Fruit fly (Drosophila melanogaster): ENCODE measurements around the gene Sf3b6.

Sf3b6 gene

dm6 chr3L:6144769-6145220 lies 48.2 kb downstream of the Sf3b6 start, which contains the start of gene Lcp65Ac:
TSS of gene Lcp65Ac (plus strand) at chr3L:6144819.
- no peak for TF ChIP-seq noc (tag; optimal IDR thresholded peaks at IDR 0.05)

dm6 chr3L:6143188-6143755 lies 49.7 kb downstream of the Sf3b6 start, which contains the start of gene Lcp65Ad:
TSS of gene Lcp65Ad (plus strand) at chr3L:6143395.
- TF ChIP-seq noc (tag; optimal IDR thresholded peaks at IDR 0.05) = no peak

- TF ChIP-seq noc (tag; optimal IDR thresholded peaks at IDR 0.05) = no peak
Measured at dm6 chr3L:6142313-6142712, 50.7 kb downstream of the Sf3b6 start, which contains the start of gene Cpr65Aw. TSS of gene Cpr65Aw (minus strand) at chr3L:6142413.

All from whole organism, larva.